Fruit fly (Drosophila melanogaster): ENCODE results near the gene CG17068.
"Not testable (repeated sequence)": the region's sequence is repeated elsewhere in the genome, so short reads cannot be mapped to it uniquely, and the experiment has no call there.

The CG17068 gene

DNA sequence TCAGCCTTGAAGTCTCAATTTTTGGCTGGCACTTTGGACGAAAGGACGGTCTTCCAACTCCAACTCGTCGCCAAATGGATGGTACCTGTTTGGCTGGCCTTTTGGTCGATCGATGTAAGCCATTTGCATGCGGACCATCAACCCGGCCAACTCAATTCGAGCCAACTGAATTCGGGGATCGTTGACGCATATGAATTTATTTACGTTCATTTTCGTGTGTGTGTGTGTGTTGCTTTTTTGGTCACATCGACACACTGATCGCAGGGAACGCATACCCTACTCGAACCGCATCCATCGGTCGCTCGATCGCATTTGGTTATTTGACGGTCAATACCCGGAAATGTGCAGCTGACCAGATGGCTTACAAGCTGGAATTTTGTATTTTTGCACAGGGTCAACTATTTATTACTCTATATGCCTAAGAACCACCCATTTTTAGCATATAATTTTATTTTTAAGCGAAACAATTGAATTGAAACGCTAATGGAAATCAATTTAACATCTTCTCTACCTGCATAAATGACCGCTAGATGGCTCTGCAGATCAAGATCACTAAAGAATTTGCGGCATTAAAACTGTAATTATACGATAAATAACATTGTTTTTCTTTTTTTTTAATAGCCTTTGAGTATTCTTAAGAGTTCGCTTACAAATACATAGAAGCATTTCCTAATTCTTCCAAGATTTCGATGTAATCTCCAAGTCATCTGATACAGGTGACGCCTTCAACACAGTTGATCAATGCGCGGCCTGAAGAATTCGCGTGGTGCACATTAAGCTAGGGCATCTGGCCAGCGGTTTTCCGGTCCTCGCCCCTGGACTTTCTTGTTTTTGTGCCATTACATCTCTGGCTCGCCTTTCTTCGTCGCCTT lies 11.9 kb downstream of the CG17068 start:
- no peak for TF ChIP-seq pan (optimal IDR thresholded peaks at IDR 0.05)
- TF ChIP-seq EcR (GFP tag; optimal IDR thresholded peaks at IDR 0.05), result no peak
- TF ChIP-seq usp (GFP tag; optimal IDR thresholded peaks at IDR 0.05), result no peak
- no peak for TF ChIP-seq psq (optimal IDR thresholded peaks at IDR 0.05)
- no peak for TF ChIP-seq CG8478 (optimal IDR thresholded peaks at IDR 0.05)
- no peak for TF ChIP-seq Dll (optimal IDR thresholded peaks at IDR 0.05)

- TF ChIP-seq psq (optimal IDR thresholded peaks at IDR 0.05), result no peak
- no peak for TF ChIP-seq CG8478 (optimal IDR thresholded peaks at IDR 0.05)
- no peak for TF ChIP-seq pan (optimal IDR thresholded peaks at IDR 0.05)
- TF ChIP-seq EcR (GFP tag; optimal IDR thresholded peaks at IDR 0.05), result no peak
- no peak for TF ChIP-seq usp (GFP tag; optimal IDR thresholded peaks at IDR 0.05)
- no peak for TF ChIP-seq Dll (optimal IDR thresholded peaks at IDR 0.05)
Measured at dm6 chrX:20237914-20238313, 13.0 kb downstream of the CG17068 start.

DNA sequence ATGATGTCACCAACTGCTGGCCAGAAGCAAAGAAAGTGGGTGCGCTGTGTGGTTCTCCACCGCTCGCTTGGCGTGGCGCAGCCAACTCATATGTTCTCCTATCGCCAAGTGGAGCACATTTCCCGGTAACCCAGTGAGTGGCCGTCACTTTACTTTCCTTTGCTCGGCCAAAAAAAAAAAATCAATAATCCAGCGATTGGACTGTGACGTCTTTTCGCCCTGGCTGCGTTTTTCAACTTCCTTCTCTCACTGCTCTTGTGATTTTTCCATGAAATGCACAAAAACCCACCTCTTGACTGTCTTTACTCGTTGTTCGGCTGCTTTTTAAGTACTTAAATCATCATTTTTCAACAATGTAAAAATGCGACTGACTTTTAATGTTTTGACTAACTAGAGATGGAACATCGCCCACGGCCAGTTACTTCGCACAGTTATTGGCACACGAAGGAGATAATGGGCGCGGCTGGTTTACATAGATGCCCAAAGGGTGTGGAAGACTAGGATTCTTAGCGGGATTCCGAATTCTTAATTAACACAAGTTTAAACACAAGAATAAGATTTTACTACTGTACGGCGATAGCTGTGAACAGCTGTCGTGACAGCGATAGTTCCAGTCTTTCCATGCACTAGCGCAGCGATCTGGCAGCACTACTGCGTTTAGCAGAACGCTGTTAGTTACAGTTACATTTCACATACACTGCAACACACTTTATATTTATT lies 14.9 kb downstream of the CG17068 start, which contains the start of gene sw:
Gene sw (minus strand): TSS at position 589 of the 720 bp plus-strand sequence.
- TF ChIP-seq usp (GFP tag; optimal IDR thresholded peaks at IDR 0.05) (no peak), EcR (GFP tag; optimal IDR thresholded peaks at IDR 0.05) (no peak), Dll (optimal IDR thresholded peaks at IDR 0.05) (no peak), psq (optimal IDR thresholded peaks at IDR 0.05) (no peak), pan (optimal IDR thresholded peaks at IDR 0.05) (no peak), CG8478 (optimal IDR thresholded peaks at IDR 0.05) (no peak)

DNA sequence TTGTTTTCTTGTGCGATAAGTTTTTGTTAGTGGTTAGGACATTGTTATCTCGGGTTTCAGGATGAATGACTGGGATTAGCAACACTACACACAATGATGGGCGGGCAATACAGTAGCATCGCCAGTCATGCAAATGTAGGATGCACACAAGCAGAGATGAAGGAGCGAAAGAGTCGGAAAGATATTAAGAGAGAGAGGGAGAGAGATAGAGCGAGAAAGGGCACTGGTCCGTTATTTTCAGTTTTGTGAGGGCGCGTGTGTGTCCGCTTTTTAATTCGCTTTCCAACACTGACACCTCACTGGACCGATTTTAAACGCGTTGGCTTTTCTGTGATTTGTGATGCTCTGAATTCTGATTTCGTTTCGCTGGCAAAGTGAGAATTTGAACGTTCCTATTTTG lies 19.2 kb downstream of the CG17068 start:
- TF ChIP-seq EcR (GFP tag; optimal IDR thresholded peaks at IDR 0.05) (no peak), pan (optimal IDR thresholded peaks at IDR 0.05) (no peak), psq (optimal IDR thresholded peaks at IDR 0.05) (no peak), Dll (optimal IDR thresholded peaks at IDR 0.05) (no peak), usp (GFP tag; optimal IDR thresholded peaks at IDR 0.05) (no peak), CG8478 (optimal IDR thresholded peaks at IDR 0.05) (no peak)

DNA sequence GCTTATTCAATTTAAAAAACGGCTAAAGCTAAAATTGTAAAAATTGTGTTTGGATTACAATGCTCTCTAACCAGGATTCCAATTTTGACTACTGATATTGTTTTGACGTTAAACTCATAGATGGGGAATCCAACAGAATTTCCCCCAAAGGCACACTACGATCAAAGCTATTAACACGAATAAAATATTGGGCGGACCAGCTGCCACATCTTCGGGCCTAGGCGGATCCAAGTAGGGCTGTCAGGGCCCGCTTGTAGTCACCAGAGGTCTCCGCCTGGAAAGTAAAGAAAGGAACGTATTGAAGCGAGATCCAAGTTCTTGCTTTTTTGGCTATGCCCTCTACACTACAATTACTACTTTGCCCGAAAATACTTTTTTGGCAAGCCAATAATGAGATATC lies 26.0 kb downstream of the CG17068 start, which contains the start of gene Sdic4:
Gene Sdic4 (minus strand): TSS at position 101 of the 400 bp plus-strand sequence.
- TF ChIP-seq pan, psq, CG8478 (optimal IDR thresholded peaks at IDR 0.05): not testable (repeated sequence)

DNA sequence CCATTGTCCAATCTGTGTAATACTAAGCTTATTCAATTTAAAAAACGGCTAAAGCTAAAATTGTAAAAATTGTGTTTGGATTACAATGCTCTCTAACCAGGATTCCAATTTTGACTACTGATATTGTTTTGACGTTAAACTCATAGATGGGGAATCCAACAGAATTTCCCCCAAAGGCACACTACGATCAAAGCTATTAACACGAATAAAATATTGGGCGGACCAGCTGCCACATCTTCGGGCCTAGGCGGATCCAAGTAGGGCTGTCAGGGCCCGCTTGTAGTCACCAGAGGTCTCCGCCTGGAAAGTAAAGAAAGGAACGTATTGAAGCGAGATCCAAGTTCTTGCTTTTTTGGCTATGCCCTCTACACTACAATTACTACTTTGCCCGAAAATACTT lies 33.7 kb downstream of the CG17068 start, which contains the start of gene SdicC:
Gene SdicC (minus strand): TSS at position 101 of the 400 bp plus-strand sequence.
- not testable (repeated sequence) for TF ChIP-seq psq, pan, Dll (optimal IDR thresholded peaks at IDR 0.05)

dm6 chrX:20209503-20209902 lies 41.4 kb downstream of the CG17068 start, which contains the start of gene SdicB:
SdicB (minus strand) TSS chrX:20209603.
- not testable (repeated sequence) for TF ChIP-seq Dll, CG8478, psq (optimal IDR thresholded peaks at IDR 0.05)

DNA sequence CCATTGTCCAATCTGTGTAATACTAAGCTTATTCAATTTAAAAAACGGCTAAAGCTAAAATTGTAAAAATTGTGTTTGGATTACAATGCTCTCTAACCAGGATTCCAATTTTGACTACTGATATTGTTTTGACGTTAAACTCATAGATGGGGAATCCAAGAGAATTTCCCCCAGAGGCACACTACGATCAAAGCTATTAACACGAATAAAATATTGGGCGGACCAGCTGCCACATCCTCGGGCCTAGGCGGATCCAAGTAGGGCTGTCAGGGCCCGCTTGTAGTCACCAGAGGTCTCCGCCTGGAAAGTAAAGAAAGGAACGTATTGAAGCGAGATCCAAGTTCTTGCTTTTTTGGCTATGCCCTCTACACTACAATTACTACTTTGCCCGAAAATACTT lies 49.1 kb downstream of the CG17068 start, which contains the start of gene SdicA:
Gene SdicA (minus strand): TSS at position 101 of the 400 bp plus-strand sequence.
- not testable (repeated sequence) for TF ChIP-seq usp (GFP tag; optimal IDR thresholded peaks at IDR 0.05); Dll (optimal IDR thresholded peaks at IDR 0.05); CG8478 (optimal IDR thresholded peaks at IDR 0.05)
